Fruit fly (Drosophila melanogaster): ENCODE results near the gene E5.

The E5 gene

DNA sequence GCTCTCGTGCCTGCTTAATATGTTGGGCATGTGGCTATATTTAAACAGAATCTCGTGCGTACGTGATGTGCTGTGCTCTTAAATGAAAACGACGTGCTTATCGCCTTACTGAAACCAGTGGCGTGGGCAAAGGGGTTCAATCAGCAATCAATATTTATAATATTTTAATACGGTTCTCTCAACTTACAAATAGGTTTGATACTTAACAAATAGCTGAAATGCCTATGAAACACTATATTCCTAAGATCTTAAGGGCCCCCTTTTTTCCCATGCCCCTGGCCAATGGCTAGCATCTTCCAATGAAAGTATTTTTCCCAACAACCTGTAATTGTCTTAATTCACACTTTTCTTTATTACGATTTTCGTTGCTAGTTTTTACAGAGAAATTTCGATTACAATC is 40.9 kb upstream of the E5 start (continued):
- peak; percentile 41 for TF ChIP-seq Hmr (GFP tag; optimal IDR thresholded peaks at IDR 0.05)
- TF ChIP-seq CG34376 (GFP tag; optimal IDR thresholded peaks at IDR 0.05), result no peak
- TF ChIP-seq slou (GFP tag; optimal IDR thresholded peaks at IDR 0.05), result peak; percentile 57
- peak; percentile 88 for TF ChIP-seq CG10959 (GFP tag; IDR thresholded peaks at IDR 0.05)
- TF ChIP-seq ewg (GFP tag; optimal IDR thresholded peaks at IDR 0.05), result peak; percentile 45
- peak; percentile 72 for TF ChIP-seq Optix (GFP tag; IDR thresholded peaks at IDR 0.05)
- TF ChIP-seq pnt (GFP tag; optimal IDR thresholded peaks at IDR 0.05), result peak; percentile 42
- TF ChIP-seq so (GFP tag; IDR thresholded peaks at IDR 0.05), result peak; percentile 64; the same call in 1 of the 3 replicates
- peak; percentile 90 for TF ChIP-seq Rfx (GFP tag; IDR thresholded peaks at IDR 0.05)
- TF ChIP-seq CG8765 (GFP tag; IDR thresholded peaks at IDR 0.05), result peak; percentile 87
- TF ChIP-seq CG15479 (GFP tag; optimal IDR thresholded peaks at IDR 0.05), result no peak
- TF ChIP-seq CG13894 (tag; optimal IDR thresholded peaks at IDR 0.05), result no peak
- peak; percentile 4 for TF ChIP-seq CG30020 (tag; optimal IDR thresholded peaks at IDR 0.05)
- TF ChIP-seq Kr (GFP tag; optimal IDR thresholded peaks at IDR 0.05), result no peak
- no peak for TF ChIP-seq CG6654 (GFP tag; optimal IDR thresholded peaks at IDR 0.05)
- no peak for TF ChIP-seq zen2 (GFP tag; IDR thresholded peaks at IDR 0.05; ENCODE audit: partially characterized antibody)
- TF ChIP-seq abd-A (tag; optimal IDR thresholded peaks at IDR 0.05), result no peak
- TF ChIP-seq CG32767 (GFP tag; IDR thresholded peaks at IDR 0.05), result peak; percentile 77
- TF ChIP-seq CG18262 (tag; optimal IDR thresholded peaks at IDR 0.05), result peak; percentile 84
- TF ChIP-seq Eip74EF (GFP tag; optimal IDR thresholded peaks at IDR 0.05), result no peak
- TF ChIP-seq CG2120 (GFP tag; optimal IDR thresholded peaks at IDR 0.05), result peak; percentile 57
- TF ChIP-seq CG6175 (GFP tag; IDR thresholded peaks at IDR 0.05), result 0 out of 3 replicates have a peak, but pooled peaks have one; percentile 24
- peak; percentile 20 for TF ChIP-seq CG12769 (tag; optimal IDR thresholded peaks at IDR 0.05)
- peak; percentile 56 for TF ChIP-seq Sox100B (GFP tag; optimal IDR thresholded peaks at IDR 0.05)
- TF ChIP-seq Fer1 (GFP tag; optimal IDR thresholded peaks at IDR 0.05), result peak; percentile 27
- no peak for TF ChIP-seq sna (GFP tag; IDR thresholded peaks at IDR 0.05; ENCODE audit: partially characterized antibody)
- TF ChIP-seq Stat92E (GFP tag; optimal IDR thresholded peaks at IDR 0.05), result peak in 1 of 3 experiments; percentile 91
- TF ChIP-seq MTF-1 (GFP tag; optimal IDR thresholded peaks at IDR 0.05; ENCODE audit: borderline replicate concordance), result peak; percentile 53
- TF ChIP-seq oc (tag; optimal IDR thresholded peaks at IDR 0.05), result peak; percentile 47
- TF ChIP-seq CG10147 (GFP tag; optimal IDR thresholded peaks at IDR 0.05), result peak; percentile 40
- TF ChIP-seq Mes4 (GFP tag; optimal IDR thresholded peaks at IDR 0.05), result peak; percentile 0
- no peak for TF ChIP-seq tna (GFP tag; IDR thresholded peaks at IDR 0.05; ENCODE audit: partially characterized antibody)
- TF ChIP-seq CG12236 (GFP tag; optimal IDR thresholded peaks at IDR 0.05), result peak; percentile 36
- TF ChIP-seq Atf6 (GFP tag; IDR thresholded peaks at IDR 0.05), result peak; percentile 37; the same call in 1 of the 2 replicates
- TF ChIP-seq aop (GFP tag; IDR thresholded peaks at IDR 0.05), result no peak
- TF ChIP-seq Ssrp (tag; optimal IDR thresholded peaks at IDR 0.05), result peak; percentile 73
- TF ChIP-seq CG10654 (GFP tag; optimal IDR thresholded peaks at IDR 0.05), result peak; percentile 24
- TF ChIP-seq lov (optimal IDR thresholded peaks at IDR 0.05), result no peak
- peak; percentile 83; the same call in 2 of the 3 replicates for TF ChIP-seq lov (GFP tag; IDR thresholded peaks at IDR 0.05)
- TF ChIP-seq gt (GFP tag; IDR thresholded peaks at IDR 0.05), result peak; percentile 45; the same call in 1 of the 2 replicates
- TF ChIP-seq Ptx1 (GFP tag; IDR thresholded peaks at IDR 0.05), result peak; percentile 75
- TF ChIP-seq Sry-δ (GFP tag; optimal IDR thresholded peaks at IDR 0.05), result no peak
- TF ChIP-seq dimm (GFP tag; IDR thresholded peaks at IDR 0.05), result no peak
- peak; percentile 79 for TF ChIP-seq CG32532 (GFP tag; IDR thresholded peaks at IDR 0.05)
- peak; percentile 79 for TF ChIP-seq CG31441 (GFP tag; IDR thresholded peaks at IDR 0.05)
- TF ChIP-seq CG17328 (GFP tag; IDR thresholded peaks at IDR 0.05), result peak; percentile 81
- no peak for TF ChIP-seq CHES-1-like (GFP tag; optimal IDR thresholded peaks at IDR 0.05)
- no peak for TF ChIP-seq TFAM (GFP tag; optimal IDR thresholded peaks at IDR 0.05)
- TF ChIP-seq Atf-2 (GFP tag; optimal IDR thresholded peaks at IDR 0.05), result no peak
- no peak for TF ChIP-seq CG17186 (GFP tag; optimal IDR thresholded peaks at IDR 0.05)
- TF ChIP-seq CG10431 (GFP tag; optimal IDR thresholded peaks at IDR 0.05), result no peak

Measured in whole organism, embryonic.